Fruit fly (Drosophila melanogaster) whole organism, prepupa: ENCODE data around the gene CG43182.
A peak's percentile ranks its signal among the peaks of the same experiment; 100 is the strongest.

Experiments
- CG11902 ChIP-seq: fragments of 200-800 bp; sonication (Bioruptor generic); optimal IDR thresholded peaks from 3 replicates; lab custom pipeline; 2016; ENCODE audit warnings: missing biosample characterization, missing genetic modification characterization
- CG3032 ChIP-seq: fragments of 200-800 bp; optimal IDR thresholded peaks from 2 replicates; lab custom pipeline; 2019; ENCODE audit warnings: missing biosample characterization, mild to moderate bottlenecking, missing genetic modification characterization, moderate library complexity
- CG4318 ChIP-seq: fragments of 200-800 bp; sonication (Bioruptor generic); optimal IDR thresholded peaks from 3 replicates; lab custom pipeline; 2017; ENCODE audit warnings: missing biosample characterization, mild to moderate bottlenecking, missing genetic modification characterization
- CG8119 ChIP-seq: fragments of 200-800 bp; sonication (Bioruptor generic); IDR thresholded peaks from 3 replicates; pipeline ENCODE4 v1.3.6; 2022; ENCODE audit warnings: missing biosample characterization, missing genetic modification characterization
- CG8632 ChIP-seq: fragments of 200-800 bp; sonication (Bioruptor generic); optimal IDR thresholded peaks from 3 replicates; lab custom pipeline; 2016; ENCODE audit warnings: missing biosample characterization, missing genetic modification characterization

dm6 chrX:361418-361817 lies 8.6 kb downstream of the CG43182 start:
- TF ChIP-seq CG4318: peak; percentile 18
- TF ChIP-seq CG3032 (tag; lab: Kevin White, UChicago): peak; percentile 75
- 0 out of 3 replicates have a peak, but pooled peaks have one; percentile 39 for TF ChIP-seq CG8119 (GFP tag; lab: Robert Waterston, UW)
- TF ChIP-seq CG11902 (GFP tag; lab: Kevin White, UChicago): no peak
- no peak for TF ChIP-seq CG8632 (GFP tag; lab: Kevin White, UChicago)
